Fruit fly (Drosophila melanogaster) whole organism, prepupa: ENCODE results near the gene CG43062.

ENCODE experiments used
- CG11902 ChIP-seq: fragments of 200-800 bp; sonication (Bioruptor generic); optimal IDR thresholded peaks from 3 replicates; lab custom pipeline; 2016; ENCODE audit warnings: missing biosample characterization, missing genetic modification characterization
- CG15336 ChIP-seq: fragments of 200-800 bp; sonication (Bioruptor generic); IDR thresholded peaks from 2 replicates; pipeline ENCODE4 v1.3.6; 2022; ENCODE audit warnings: missing biosample characterization, missing genetic modification characterization
- CG1621 ChIP-seq: fragments of 200-800 bp; sonication (Bioruptor generic); optimal IDR thresholded peaks from 3 replicates; lab custom pipeline; 2018; ENCODE audit warnings: missing biosample characterization, mild to moderate bottlenecking, missing genetic modification characterization
- CG16779 ChIP-seq: fragments of 200-800 bp; sonication (Bioruptor generic); optimal IDR thresholded peaks from 3 replicates; lab custom pipeline; 2017; ENCODE audit warnings: missing biosample characterization, mild to moderate bottlenecking, missing genetic modification characterization
- CG31627 ChIP-seq: fragments of 200-800 bp; sonication (Bioruptor generic); optimal IDR thresholded peaks from 3 replicates; lab custom pipeline; 2016; ENCODE audit warnings: missing biosample characterization, missing genetic modification characterization
- CG6792 ChIP-seq: fragments of 200-800 bp; sonication (Bioruptor generic); optimal IDR thresholded peaks from 3 replicates; lab custom pipeline; 2016; ENCODE audit warnings: missing biosample characterization, missing genetic modification characterization
- CG6854 ChIP-seq: fragments of 200-800 bp; sonication (Bioruptor generic); optimal IDR thresholded peaks from 2 replicates; lab custom pipeline; 2017; ENCODE audit warnings: missing biosample characterization, mild to moderate bottlenecking, missing genetic modification characterization
- CG9139 ChIP-seq: fragments of 200-800 bp; sonication (Bioruptor generic); optimal IDR thresholded peaks from 3 replicates; lab custom pipeline; 2017; ENCODE audit warnings: missing biosample characterization, mild to moderate bottlenecking, missing genetic modification characterization
- Gug ChIP-seq: fragments of 200-800 bp; sonication (Bioruptor generic); IDR thresholded peaks from 2 replicates; pipeline ENCODE4 v1.3.6; 2022; ENCODE audit warnings: missing biosample characterization, missing genetic modification characterization
- Met ChIP-seq: fragments of 200-800 bp; sonication (Bioruptor generic); optimal IDR thresholded peaks from 3 replicates; lab custom pipeline; 2016; ENCODE audit warnings: missing biosample characterization, missing genetic modification characterization
- OdsH ChIP-seq: fragments of 200-800 bp; sonication (Bioruptor generic); optimal IDR thresholded peaks from 3 replicates; lab custom pipeline; 2016; ENCODE audit warnings: missing biosample characterization, missing genetic modification characterization
- esn ChIP-seq: fragments of 200-800 bp; sonication (Bioruptor generic); optimal IDR thresholded peaks from 2 replicates; lab custom pipeline; 2016; ENCODE audit warnings: missing biosample characterization, mild to moderate bottlenecking, missing genetic modification characterization, moderate library complexity
- fkh ChIP-seq: fragments of 200-800 bp; sonication (Bioruptor generic); optimal IDR thresholded peaks from 3 replicates; lab custom pipeline; 2017; ENCODE audit warnings: missing biosample characterization, mild to moderate bottlenecking, missing genetic modification characterization, moderate library complexity
- lz ChIP-seq: fragments of 200-800 bp; sonication (Bioruptor generic); optimal IDR thresholded peaks from 3 replicates; lab custom pipeline; 2016; ENCODE audit warnings: missing biosample characterization, missing genetic modification characterization
- pdm3 ChIP-seq: fragments of 200-800 bp; sonication (Bioruptor generic); optimal IDR thresholded peaks from 3 replicates; lab custom pipeline; 2016; ENCODE audit warnings: missing biosample characterization, missing genetic modification characterization

CG43062 gene

DNA sequence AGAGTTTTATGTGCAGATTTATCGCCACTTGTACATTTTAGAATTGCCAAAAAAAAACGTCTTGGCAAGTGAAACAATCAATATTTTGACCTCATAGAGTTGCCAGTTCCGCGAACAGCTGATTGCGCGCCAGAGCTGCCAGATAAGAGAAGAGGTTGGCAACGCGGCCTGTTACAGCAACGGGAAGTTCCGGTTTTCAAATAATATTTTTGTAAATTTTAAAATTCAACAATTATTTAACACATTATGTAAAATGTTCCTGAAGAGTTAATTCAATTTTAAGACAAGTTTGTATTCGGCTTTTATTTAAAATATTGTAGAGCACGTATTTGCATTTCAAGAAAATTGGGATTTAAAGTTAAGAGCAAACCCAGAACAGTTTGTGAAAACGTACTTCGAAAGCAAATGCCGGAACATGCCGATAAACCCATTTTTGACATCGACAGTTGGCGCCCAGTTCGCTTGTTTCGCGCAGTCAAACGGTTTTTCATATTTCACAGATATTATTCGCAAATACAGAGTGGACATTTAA is 36.6 kb downstream of the CG43062 start, which contains the start of the genes prd1 and HisCl1 (continued):
- TF ChIP-seq lz (GFP tag; lab: Kevin White, UChicago) = peak; percentile 80
- TF ChIP-seq CG9139 (GFP tag; lab: Kevin White, UChicago) = no peak
- peak; percentile 44 for TF ChIP-seq CG6792 (GFP tag; lab: Kevin White, UChicago)
- peak; percentile 70 for TF ChIP-seq CG31627 (GFP tag; lab: Kevin White, UChicago)
- peak; percentile 70 for TF ChIP-seq CG11902 (GFP tag; lab: Kevin White, UChicago)
- no peak for TF ChIP-seq Met (GFP tag; lab: Kevin White, UChicago)
- TF ChIP-seq CG15336 = 0 out of 2 replicates have a peak, but pooled peaks have one; percentile 30
- TF ChIP-seq CG1621 = no peak
- no peak for TF ChIP-seq fkh
- TF ChIP-seq pdm3 (GFP tag; lab: Kevin White, UChicago) = no peak
- TF ChIP-seq Gug (GFP tag; lab: Robert Waterston, UW) = peak; percentile 60
- no peak for TF ChIP-seq OdsH (GFP tag; lab: Kevin White, UChicago)
- TF ChIP-seq, all 60 proteins: peak for 22

DNA sequence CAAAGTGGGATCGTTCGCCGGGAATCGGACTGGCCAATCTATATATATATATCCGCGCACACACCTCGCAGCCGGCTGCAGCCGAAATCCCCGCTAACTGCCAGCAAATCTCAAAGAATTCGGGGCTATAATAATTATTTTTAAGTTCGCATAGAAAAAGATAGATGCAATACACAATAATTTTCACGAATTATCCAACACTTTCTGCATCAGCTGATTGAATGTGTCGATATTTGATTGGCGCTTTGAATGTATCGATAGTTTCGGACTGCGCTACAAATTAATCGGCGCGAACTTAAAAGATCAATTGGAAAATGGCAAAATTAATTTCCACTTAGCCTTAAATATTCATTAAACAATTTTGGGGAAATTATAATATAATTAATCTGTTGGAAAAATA is 46.6 kb downstream of the CG43062 start, which contains the start of gene Sbf:
TSS of gene Sbf (minus strand) at position 169 of the 400 bp plus-strand sequence.
- no peak for TF ChIP-seq CG16779 (tag; lab: Kevin White, UChicago)
- TF ChIP-seq CG15336 = 0 out of 2 replicates have a peak, but pooled peaks have one; percentile 17
- TF ChIP-seq CG6854 (GFP tag; lab: Kevin White, UChicago) = peak; percentile 7
- TF ChIP-seq esn (GFP tag; lab: Kevin White, UChicago) = peak; percentile 39
